Worm (Caenorhabditis elegans): ENCODE measurements around the gene str-252.

str-252 gene

ce11 chrV:13907557-13908104, 8.7 kb upstream of the str-252 start (continued):
- no peak for TF ChIP-seq snpc-3.4 (tag; optimal IDR thresholded peaks at IDR 0.05)
- peak; percentile 91 for TF ChIP-seq ama-1 (optimal IDR thresholded peaks at IDR 0.05)
- no peak for TF ChIP-seq ama-1 (GFP tag; optimal IDR thresholded peaks at IDR 0.05)
- TF ChIP-seq ztf-26 (tag; optimal IDR thresholded peaks at IDR 0.05) = peak; percentile 86
- peak; percentile 54; the same call in 1 of the 2 replicates for TF ChIP-seq ceh-100 (GFP tag; IDR thresholded peaks at IDR 0.05)
- TF ChIP-seq hsf-1 (GFP tag; IDR thresholded peaks at IDR 0.05) = peak; percentile 65; the same call in 1 of the 2 replicates
- peak; percentile 47 for TF ChIP-seq nhr-80 (tag; optimal IDR thresholded peaks at IDR 0.05)
- peak; percentile 4 to 34 for TF ChIP-seq let-607 (tag; optimal IDR thresholded peaks at IDR 0.05)
- peak; percentile 61; the same call in 1 of the 2 replicates for TF ChIP-seq pbrm-1 (GFP tag; IDR thresholded peaks at IDR 0.05)
- peak; percentile 41 for TF ChIP-seq ceh-27 (GFP tag; optimal IDR thresholded peaks at IDR 0.05)
- TF ChIP-seq ztf-22 (GFP tag; optimal IDR thresholded peaks at IDR 0.05) = peak; percentile 76
- TF ChIP-seq zim-3 (tag; optimal IDR thresholded peaks at IDR 0.05) = peak; percentile 16
- peak; percentile 67 for TF ChIP-seq athp-1 (tag; optimal IDR thresholded peaks at IDR 0.05)
- no peak for TF ChIP-seq nhr-179 (tag; optimal IDR thresholded peaks at IDR 0.05)
- TF ChIP-seq lin-40 (tag; optimal IDR thresholded peaks at IDR 0.05) = peak; percentile 22
- no peak for TF ChIP-seq rec-8 (tag; optimal IDR thresholded peaks at IDR 0.05)
- TF ChIP-seq lir-1 (GFP tag; conservative IDR thresholded peaks at IDR 0.05) = peak; percentile 73
- peak; percentile 92 for TF ChIP-seq F52B5.7 (tag; optimal IDR thresholded peaks at IDR 0.05)
- no peak for TF ChIP-seq F55B11.4 (tag; optimal IDR thresholded peaks at IDR 0.05; ENCODE audit: borderline replicate concordance, insufficient read depth)
- no peak for TF ChIP-seq bed-2 (GFP tag; IDR thresholded peaks at IDR 0.05)
- no peak for TF ChIP-seq nhr-27 (tag; optimal IDR thresholded peaks at IDR 0.05)
- peak; percentile 71 for TF ChIP-seq tbp1 (GFP tag; optimal IDR thresholded peaks at IDR 0.05)
- TF ChIP-seq egl-18 (GFP tag; IDR thresholded peaks at IDR 0.05) = no peak
- peak; percentile 94 for TF ChIP-seq nhr-90 (tag; optimal IDR thresholded peaks at IDR 0.05)
- 0 out of 2 replicates have a peak, but pooled peaks have one; percentile 6 for TF ChIP-seq ztf-25 (GFP tag; IDR thresholded peaks at IDR 0.05)
- TF ChIP-seq lin-54 (GFP tag; optimal IDR thresholded peaks at IDR 0.05) = peak; percentile 63
- 0 out of 2 replicates have a peak, but pooled peaks have one; percentile 69 for TF ChIP-seq lag-1 (GFP tag; IDR thresholded peaks at IDR 0.05)
- TF ChIP-seq let-526 (GFP tag; IDR thresholded peaks at IDR 0.05) = peak; percentile 84
- peak; percentile 95 for TF ChIP-seq nfyb-1 (GFP tag; IDR thresholded peaks at IDR 0.05)
- TF ChIP-seq madf-10 (tag; optimal IDR thresholded peaks at IDR 0.05) = peak; percentile 64
- TF ChIP-seq egl-44 (GFP tag; IDR thresholded peaks at IDR 0.05) = peak; percentile 77
- 0 out of 2 replicates have a peak, but pooled peaks have one; percentile 58 for TF ChIP-seq cebp-2 (GFP tag; IDR thresholded peaks at IDR 0.05)
- TF ChIP-seq lsl-1 (GFP tag; optimal IDR thresholded peaks at IDR 0.05) = no peak
- TF ChIP-seq Y95B8A.8 (GFP tag; IDR thresholded peaks at IDR 0.05) = peak; percentile 88
- TF ChIP-seq lin-26 (GFP tag; IDR thresholded peaks at IDR 0.05) = peak; percentile 91
- TF ChIP-seq die-1 (tag; optimal IDR thresholded peaks at IDR 0.05) = peak; percentile 35
- peak; percentile 70 for TF ChIP-seq mcd-1 (GFP tag; IDR thresholded peaks at IDR 0.05)
- peak; percentile 56 for TF ChIP-seq hmg-1.2 (GFP tag; IDR thresholded peaks at IDR 0.05)
- TF ChIP-seq somi-1 (GFP tag; optimal IDR thresholded peaks at IDR 0.05) = peak; percentile 88
- TF ChIP-seq ztf-6 (GFP tag; IDR thresholded peaks at IDR 0.05) = no peak
- TF ChIP-seq ceh-91 (GFP tag; IDR thresholded peaks at IDR 0.05) = no peak
- peak; percentile 76 for TF ChIP-seq gei-17 (GFP tag; optimal IDR thresholded peaks at IDR 0.05)
- no peak for TF ChIP-seq unc-130 (GFP tag; optimal IDR thresholded peaks at IDR 0.05)
- TF ChIP-seq aptf-3 (GFP tag; IDR thresholded peaks at IDR 0.05) = peak; percentile 88; the same call in 1 of the 2 replicates
- TF ChIP-seq ekl-4 (GFP tag; IDR thresholded peaks at IDR 0.05) = peak; percentile 68
- no peak for TF ChIP-seq ceh-58 (GFP tag; IDR thresholded peaks at IDR 0.05)
- peak; percentile 79 for TF ChIP-seq dox-1 (GFP tag; IDR thresholded peaks at IDR 0.05)
- TF ChIP-seq tlf-1 (GFP tag; optimal IDR thresholded peaks at IDR 0.05) = peak; percentile 91

Data from whole organism, young adult.